Worm (Caenorhabditis elegans) whole organism, early embryonic: Measurements from ENCODE around the gene inpp-1.

Source experiments
- ama-1 ChIP-seq: fragments of 150-350 bp; optimal IDR thresholded peaks from 2 replicates; lab custom pipeline; 2014
- ceh-36 ChIP-seq: sonication (generic microtip); optimal IDR thresholded peaks from 2 replicates; lab custom pipeline; 2016; ENCODE audit warnings: missing genetic modification characterization, inconsistent platforms, missing compliant biosample characterization
- flt-1 ChIP-seq: fragments of 200-800 bp; sonication (Bioruptor generic); IDR thresholded peaks from 2 replicates; pipeline ENCODE4 v1.3.6; 2022; ENCODE audit warnings: missing genetic modification characterization, missing compliant biosample characterization
- scrt-1 ChIP-seq: fragments of 200-800 bp; sonication (Bioruptor generic); IDR thresholded peaks from 2 replicates; pipeline ENCODE4 v1.3.6; 2022; ENCODE audit warnings: missing genetic modification characterization, missing compliant biosample characterization
- tbx-37 ChIP-seq: fragments of 200-800 bp; sonication (Bioruptor generic); conservative IDR thresholded peaks from 2 replicates; pipeline ENCODE4 v1.3.6; 2022; ENCODE audit warnings: missing genetic modification reagents, missing genetic modification characterization, missing compliant biosample characterization

- TF ChIP-seq flt-1 (GFP tag; lab: Robert Waterston, UW) (no peak), ama-1 (lab: Kevin White, UChicago) (no peak), scrt-1 (GFP tag; lab: Robert Waterston, UW) (no peak), ceh-36 (tag; lab: Kevin White, UChicago) (peak; percentile 6), tbx-37 (GFP tag; lab: Robert Waterston, UW) (no peak)
Measured at ce11 chrIV:10745332-10745731, 28.4 kb downstream of the inpp-1 start.
